Fruit fly (Drosophila melanogaster): Measurements from ENCODE around the gene Rpn3.

The Rpn3 gene

DNA sequence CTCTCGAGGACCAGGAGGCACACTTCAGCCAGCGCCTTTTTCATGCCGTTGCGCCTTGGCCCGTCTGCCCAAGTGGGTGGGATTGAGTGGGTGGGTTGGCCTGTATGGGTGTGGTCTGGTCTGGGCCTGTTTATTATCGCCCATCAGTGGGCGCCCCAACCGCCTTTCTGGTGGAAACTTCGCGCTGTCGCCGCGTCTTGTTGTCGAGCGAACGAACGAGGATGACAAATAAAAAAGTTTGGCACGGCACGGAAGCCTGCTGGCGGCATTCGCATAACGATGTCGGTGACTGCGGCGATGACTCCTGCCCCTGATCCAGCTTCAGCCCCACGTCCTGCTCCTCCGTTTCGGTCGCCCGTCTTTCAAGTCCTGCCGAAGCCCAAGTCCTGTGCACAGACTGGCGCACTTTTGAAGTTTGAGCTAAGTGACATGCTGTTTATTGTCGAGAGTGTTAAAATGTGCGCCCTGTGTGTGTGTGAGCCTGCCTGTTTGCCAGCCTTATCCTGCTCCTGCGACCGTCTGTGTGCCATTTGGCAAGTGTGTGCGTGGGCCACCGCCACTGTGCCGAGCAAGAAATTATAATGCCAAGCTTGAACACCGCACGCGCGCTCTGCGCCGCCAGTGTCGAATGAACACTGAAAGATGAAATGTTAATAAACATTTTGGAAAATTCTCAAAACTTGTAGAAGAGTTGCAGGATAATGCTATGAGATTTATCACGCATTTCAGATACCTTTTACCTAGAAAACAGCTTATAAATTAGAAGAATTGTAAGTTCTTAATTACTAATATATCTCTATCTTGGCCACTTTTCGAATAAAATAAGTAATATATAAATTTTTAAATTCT is 37.3 kb upstream of the Rpn3 start (continued):
- TF ChIP-seq CG17186 (GFP tag; optimal IDR thresholded peaks at IDR 0.05): no peak
- TF ChIP-seq Ptx1 (GFP tag; IDR thresholded peaks at IDR 0.05): peak; percentile 73
- peak; percentile 42; the same call in 1 of the 2 replicates for TF ChIP-seq wdn (GFP tag; IDR thresholded peaks at IDR 0.05)
- TF ChIP-seq CG3281 (GFP tag; optimal IDR thresholded peaks at IDR 0.05): peak; percentile 87
- peak in 1 of 2 experiments; percentile 41 for TF ChIP-seq insv (GFP tag; optimal IDR thresholded peaks at IDR 0.05)
- no peak for TF ChIP-seq sim (GFP tag; IDR thresholded peaks at IDR 0.05)
- peak; percentile 77 for TF ChIP-seq phol (tag; optimal IDR thresholded peaks at IDR 0.05)
- peak; percentile 88 for TF ChIP-seq dmrt99B (tag; optimal IDR thresholded peaks at IDR 0.05)
- TF ChIP-seq CG15696 (tag; optimal IDR thresholded peaks at IDR 0.05): peak; percentile 26
- no peak for TF ChIP-seq pros (GFP tag; optimal IDR thresholded peaks at IDR 0.05)
- TF ChIP-seq Sry-δ (GFP tag; optimal IDR thresholded peaks at IDR 0.05): no peak
- TF ChIP-seq yki (optimal IDR thresholded peaks at IDR 0.05): no peak
- TF ChIP-seq CG6689 (GFP tag; IDR thresholded peaks at IDR 0.05): peak; percentile 53; the same call in 1 of the 2 replicates
- no peak for TF ChIP-seq gcm2 (GFP tag; optimal IDR thresholded peaks at IDR 0.05)
- TF ChIP-seq CG8089 (GFP tag; optimal IDR thresholded peaks at IDR 0.05): no peak
- no peak for TF ChIP-seq CG12744 (GFP tag; optimal IDR thresholded peaks at IDR 0.05)
- TF ChIP-seq dpn (GFP tag; optimal IDR thresholded peaks at IDR 0.05): peak; percentile 29 to 37
- TF ChIP-seq stwl (tag; optimal IDR thresholded peaks at IDR 0.05): no peak
- TF ChIP-seq CG5245 (GFP tag; optimal IDR thresholded peaks at IDR 0.05): peak; percentile 39
- TF ChIP-seq CG17568 (GFP tag; optimal IDR thresholded peaks at IDR 0.05): peak; percentile 18
- TF ChIP-seq CG4617 (GFP tag; optimal IDR thresholded peaks at IDR 0.05; ENCODE audit: borderline replicate concordance): no peak
- no peak for TF ChIP-seq dimm (GFP tag; IDR thresholded peaks at IDR 0.05)
- peak; percentile 28 for TF ChIP-seq CG2875 (GFP tag; optimal IDR thresholded peaks at IDR 0.05)
- TF ChIP-seq CG16779 (GFP tag; IDR thresholded peaks at IDR 0.05): no peak
- peak; percentile 59 for TF ChIP-seq CG9437 (GFP tag; optimal IDR thresholded peaks at IDR 0.05)
- no peak for TF ChIP-seq Gsc (GFP tag; IDR thresholded peaks at IDR 0.05)
- no peak for TF ChIP-seq CG33557 (GFP tag; optimal IDR thresholded peaks at IDR 0.05)
- TF ChIP-seq wek (GFP tag; optimal IDR thresholded peaks at IDR 0.05): no peak
- TF ChIP-seq CG16815 (GFP tag; optimal IDR thresholded peaks at IDR 0.05): peak; percentile 52
- TF ChIP-seq CG9932 (GFP tag; IDR thresholded peaks at IDR 0.05): peak; percentile 53
- no peak for TF ChIP-seq sc (optimal IDR thresholded peaks at IDR 0.05)
- peak; percentile 49 for TF ChIP-seq sc (GFP tag; optimal IDR thresholded peaks at IDR 0.05)
- TF ChIP-seq CHES-1-like (GFP tag; optimal IDR thresholded peaks at IDR 0.05): no peak
- TF ChIP-seq crc (GFP tag; optimal IDR thresholded peaks at IDR 0.05): no peak
- TF ChIP-seq GATAe (GFP tag; conservative IDR thresholded peaks at IDR 0.05): no peak
- TF ChIP-seq Ravus (GFP tag; IDR thresholded peaks at IDR 0.05): no peak
- TF ChIP-seq Dip3 (GFP tag; optimal IDR thresholded peaks at IDR 0.05): no peak
- peak; percentile 58 for TF ChIP-seq ind (GFP tag; optimal IDR thresholded peaks at IDR 0.05)
- TF ChIP-seq YL-1 (GFP tag; optimal IDR thresholded peaks at IDR 0.05): peak; percentile 6
- TF ChIP-seq fd64A (GFP tag; optimal IDR thresholded peaks at IDR 0.05): no peak
- TF ChIP-seq CG10462 (GFP tag; optimal IDR thresholded peaks at IDR 0.05): no peak
- peak; percentile 80; the same call in 2 of the 3 replicates for TF ChIP-seq CG17361 (GFP tag; IDR thresholded peaks at IDR 0.05)
- peak; percentile 58 for TF ChIP-seq slbo (GFP tag; IDR thresholded peaks at IDR 0.05)
- TF ChIP-seq aop (GFP tag; IDR thresholded peaks at IDR 0.05): no peak
- TF ChIP-seq Max (GFP tag; optimal IDR thresholded peaks at IDR 0.05): peak; percentile 36
- TF ChIP-seq CG6813 (GFP tag; optimal IDR thresholded peaks at IDR 0.05): peak; percentile 70
- TF ChIP-seq Hmx (GFP tag; optimal IDR thresholded peaks at IDR 0.05): no peak
- no peak for TF ChIP-seq CG33213 (GFP tag; optimal IDR thresholded peaks at IDR 0.05)
- TF ChIP-seq CG9727 (GFP tag; optimal IDR thresholded peaks at IDR 0.05): peak; percentile 77
- TF ChIP-seq CG6254 (GFP tag; optimal IDR thresholded peaks at IDR 0.05): peak; percentile 11
